Worm (Caenorhabditis elegans) whole organism, L1 larva: ENCODE data around the gene H35N09.2.

Source experiments
- ces-1 ChIP-seq: fragments of 150-350 bp; optimal IDR thresholded peaks from 2 replicates; lab custom pipeline; 2014; ENCODE audit warnings: missing biosample characterization, missing genetic modification reagents, missing genetic modification characterization
- jun-1 ChIP-seq: fragments of 150-350 bp; optimal IDR thresholded peaks from 2 replicates; lab custom pipeline; 2014; ENCODE audit warnings: missing biosample characterization, missing genetic modification reagents, missing genetic modification characterization
- lin-15B ChIP-seq: fragments of 150-350 bp; sonication (generic microtip); optimal IDR thresholded peaks from 3 replicates; lab custom pipeline; 2014; ENCODE audit warnings: missing biosample characterization, missing genetic modification characterization
- nhr-237 ChIP-seq: fragments of 150-350 bp; optimal IDR thresholded peaks from 2 replicates; lab custom pipeline; 2014; ENCODE audit warnings: missing biosample characterization, missing genetic modification characterization
- nhr-77 ChIP-seq: fragments of 150-350 bp; optimal IDR thresholded peaks from 2 replicates; lab custom pipeline; 2014; ENCODE audit warnings: missing biosample characterization, missing genetic modification characterization
- pqm-1 ChIP-seq: sonication (generic microtip); optimal IDR thresholded peaks from 3 replicates; lab custom pipeline; 2017; ENCODE audit warnings: missing biosample characterization, missing genetic modification characterization
- unc-30 ChIP-seq: sonication (generic microtip); optimal IDR thresholded peaks from 2 replicates; lab custom pipeline; 2017; ENCODE audit warnings: missing biosample characterization, missing genetic modification characterization
- unc-62 ChIP-seq: fragments of 150-350 bp; optimal IDR thresholded peaks from 2 replicates; lab custom pipeline; 2014; ENCODE audit warnings: missing biosample characterization, missing genetic modification reagents, missing genetic modification characterization

DNA sequence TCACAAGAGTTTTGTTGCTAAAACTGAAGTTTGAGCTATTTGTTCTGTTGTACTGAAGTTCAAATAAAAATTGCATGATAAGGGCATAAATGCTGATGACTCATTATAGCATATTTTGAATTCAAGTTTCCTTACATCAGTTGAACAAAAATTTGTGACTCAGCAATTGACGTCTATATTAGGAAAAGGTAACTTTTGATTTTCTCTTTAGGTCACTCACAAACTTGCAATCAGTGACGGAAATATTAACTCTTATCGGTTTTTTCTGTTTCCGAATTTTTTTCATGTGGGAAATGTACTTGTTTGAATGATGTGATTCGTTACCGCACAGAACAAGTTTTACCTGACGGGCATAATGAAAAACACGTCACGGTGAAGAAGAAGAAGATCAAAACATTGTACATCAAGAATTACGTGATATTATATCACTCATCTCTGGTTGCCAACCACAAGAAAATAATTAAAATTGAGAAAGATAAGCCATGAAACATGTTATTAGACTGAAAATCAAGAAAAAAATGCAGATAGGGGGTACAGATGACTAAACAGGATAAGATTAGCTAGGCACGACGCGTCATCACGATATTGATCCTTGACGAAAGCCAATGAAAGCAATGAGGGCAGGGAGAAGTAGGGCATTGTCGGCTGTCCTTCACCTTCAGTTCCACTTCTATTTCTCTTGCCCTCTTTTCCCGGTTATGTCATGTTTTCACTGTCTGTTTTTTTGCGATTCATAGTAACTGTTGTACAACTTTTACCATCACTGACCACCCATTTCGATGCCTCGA lies 41.0 kb downstream of the H35N09.2 start:
- TF ChIP-seq unc-62 (GFP tag; lab: Kevin White, UChicago) (no peak), nhr-77 (no peak), ces-1 (GFP tag; lab: Kevin White, UChicago) (no peak), lin-15B (no peak), jun-1 (tag; lab: Kevin White, UChicago) (no peak), unc-30 (tag; lab: Kevin White, UChicago) (no peak), pqm-1 (tag; lab: Kevin White, UChicago) (no peak), nhr-237 (no peak)
